Fruit fly (Drosophila melanogaster) whole organism, embryonic: ENCODE data around the gene g.

Experiments
- Antp ChIP-seq: fragments of 200-800 bp; sonication (Bioruptor generic); optimal IDR thresholded peaks from 3 replicates; lab custom pipeline; 2016; ENCODE audit warnings: missing biosample characterization, missing genetic modification characterization
- CG10321 ChIP-seq: fragments of 200-800 bp; sonication (Bioruptor generic); IDR thresholded peaks from 2 replicates; pipeline ENCODE4 v1.3.6; 2022; ENCODE audit warnings: missing biosample characterization, missing genetic modification characterization
- CG11504 ChIP-seq: fragments of 200-800 bp; sonication (Bioruptor generic); optimal IDR thresholded peaks from 3 replicates; lab custom pipeline; 2019; ENCODE audit warnings: missing biosample characterization, mild to moderate bottlenecking, missing genetic modification characterization, moderate library complexity
- CG12744 ChIP-seq: fragments of 200-800 bp; sonication (Bioruptor generic); optimal IDR thresholded peaks from 2 replicates; lab custom pipeline; 2016; ENCODE audit warnings: missing biosample characterization, missing genetic modification characterization
- CG14050 ChIP-seq: fragments of 200-800 bp; sonication (Bioruptor generic); IDR thresholded peaks from 3 replicates; pipeline ENCODE4 v1.3.6; 2022; ENCODE audit warnings: missing biosample characterization, missing genetic modification characterization
- CG16813 ChIP-seq: fragments of 200-800 bp; sonication (Bioruptor generic); IDR thresholded peaks from 3 replicates; pipeline ENCODE4 v1.3.6; 2022; ENCODE audit warnings: missing biosample characterization, missing genetic modification characterization; ENCODE audit not compliant: partially characterized antibody
- CG17612 ChIP-seq: fragments of 200-800 bp; sonication (Bioruptor generic); IDR thresholded peaks from 2 replicates; pipeline ENCODE4 v1.3.6; 2022; ENCODE audit warnings: missing biosample characterization, missing genetic modification characterization
- CG17829 ChIP-seq: fragments of 200-800 bp; optimal IDR thresholded peaks from 2 replicates; lab custom pipeline; 2019; ENCODE audit warnings: missing biosample characterization, mild to moderate bottlenecking, missing genetic modification characterization, moderate library complexity
- CG18764 ChIP-seq: fragments of 200-800 bp; sonication (Bioruptor generic); optimal IDR thresholded peaks from 3 replicates; lab custom pipeline; 2016; ENCODE audit warnings: missing biosample characterization, missing genetic modification characterization
- CG2116 ChIP-seq: fragments of 200-800 bp; sonication (Bioruptor generic); optimal IDR thresholded peaks from 3 replicates; lab custom pipeline; 2018; ENCODE audit warnings: missing biosample characterization, mild to moderate bottlenecking, missing genetic modification characterization
- CG2875 ChIP-seq: fragments of 200-800 bp; sonication (Bioruptor generic); optimal IDR thresholded peaks from 2 replicates; lab custom pipeline; 2017; ENCODE audit warnings: missing biosample characterization, mild to moderate bottlenecking, missing genetic modification characterization, missing genetic modification reagents
- CG33213 ChIP-seq: fragments of 200-800 bp; sonication (Bioruptor generic); optimal IDR thresholded peaks from 3 replicates; lab custom pipeline; 2016; ENCODE audit warnings: missing biosample characterization, missing genetic modification characterization
- CG3838 ChIP-seq: fragments of 200-800 bp; sonication (Bioruptor generic); optimal IDR thresholded peaks from 3 replicates; lab custom pipeline; 2016; ENCODE audit warnings: missing biosample characterization, missing genetic modification characterization
- CG42726 ChIP-seq: fragments of 200-800 bp; sonication (Bioruptor generic); IDR thresholded peaks from 2 replicates; pipeline ENCODE4 v1.3.6; 2022; ENCODE audit warnings: missing biosample characterization, missing genetic modification characterization; ENCODE audit not compliant: partially characterized antibody
- CG4360 ChIP-seq: fragments of 200-800 bp; sonication (Bioruptor generic); IDR thresholded peaks from 2 replicates; pipeline ENCODE4 v1.3.6; 2022; ENCODE audit warnings: missing biosample characterization, missing genetic modification characterization
- CG4617 ChIP-seq: fragments of 200-800 bp; sonication (Bioruptor generic); optimal IDR thresholded peaks from 3 replicates; lab custom pipeline; 2016; ENCODE audit warnings: missing biosample characterization, missing genetic modification characterization, borderline replicate concordance
- CG5245 ChIP-seq: fragments of 200-800 bp; sonication (Bioruptor generic); optimal IDR thresholded peaks from 3 replicates; lab custom pipeline; 2016; ENCODE audit warnings: missing biosample characterization, missing genetic modification characterization
- CG7372 ChIP-seq: fragments of 200-800 bp; sonication (Bioruptor generic); IDR thresholded peaks from 2 replicates; pipeline ENCODE4 v1.3.6; 2022; ENCODE audit warnings: missing biosample characterization, missing genetic modification characterization
- CG7839 ChIP-seq: fragments of 200-800 bp; sonication (Bioruptor generic); optimal IDR thresholded peaks from 3 replicates; lab custom pipeline; 2018; ENCODE audit warnings: missing biosample characterization, mild to moderate bottlenecking, missing genetic modification characterization, moderate library complexity
- CG8359 ChIP-seq: fragments of 200-800 bp; sonication (Bioruptor generic); optimal IDR thresholded peaks from 2 replicates; lab custom pipeline; 2017; ENCODE audit warnings: missing biosample characterization, mild to moderate bottlenecking, missing genetic modification characterization, borderline replicate concordance
- Dip3 ChIP-seq: fragments of 200-800 bp; sonication (Bioruptor generic); optimal IDR thresholded peaks from 3 replicates; lab custom pipeline; 2016; ENCODE audit warnings: missing biosample characterization, missing genetic modification characterization
- Ets65A ChIP-seq: fragments of 200-800 bp; sonication (Bioruptor generic); peaks from one replicate; lab custom pipeline; 2016; ENCODE audit warnings: missing biosample characterization, missing genetic modification characterization
- Ets97D ChIP-seq: fragments of 200-800 bp; sonication (Bioruptor generic); optimal IDR thresholded peaks from 3 replicates; lab custom pipeline; 2016; ENCODE audit warnings: missing biosample characterization, missing genetic modification characterization
- Hey ChIP-seq: fragments of 200-800 bp; sonication (Bioruptor generic); optimal IDR thresholded peaks from 3 replicates; lab custom pipeline; 2018; ENCODE audit warnings: missing biosample characterization, mild to moderate bottlenecking, missing genetic modification characterization
- Hr78 ChIP-seq, 2 experiments: fragments of 200-800 bp in 1 of 2; fragments of >200 bp in 1 of 2; sonication (Bioruptor generic) in 1 of 2; optimal IDR thresholded peaks; 2 replicates each; lab custom pipeline; 2017 to 2019; ENCODE audit warnings: missing biosample characterization in 2 of 2, missing genetic modification characterization in 2 of 2, mild to moderate bottlenecking in 1 of 2, moderate library complexity in 1 of 2
- MBD-R2 ChIP-seq: fragments of 200-800 bp; sonication (Bioruptor generic); IDR thresholded peaks from 2 replicates; pipeline ENCODE4 v1.3.6; 2022; ENCODE audit warnings: missing biosample characterization, missing genetic modification characterization
- Myb ChIP-seq: fragments of 200-800 bp; sonication (Bioruptor generic); optimal IDR thresholded peaks from 2 replicates; lab custom pipeline; 2016; ENCODE audit warnings: missing biosample characterization, missing genetic modification characterization
- Nf-YB ChIP-seq: fragments of 200-800 bp; sonication (Bioruptor generic); optimal IDR thresholded peaks from 3 replicates; lab custom pipeline; 2019; ENCODE audit warnings: missing biosample characterization, mild to moderate bottlenecking, missing genetic modification characterization, moderate library complexity
- Opbp ChIP-seq: fragments of 200-800 bp; sonication (Bioruptor generic); IDR thresholded peaks from 3 replicates; pipeline ENCODE4 v1.3.6; 2022; ENCODE audit warnings: missing biosample characterization, missing genetic modification characterization; ENCODE audit not compliant: partially characterized antibody
- Pdp1 ChIP-seq, 2 experiments: fragments of 200-800 bp; sonication (Bioruptor generic); optimal IDR thresholded peaks; 3 replicates each; lab custom pipeline; 2016; ENCODE audit warnings: missing biosample characterization in 2 of 2, missing genetic modification characterization in 2 of 2, mild to moderate bottlenecking in 1 of 2, moderate library complexity in 1 of 2
- Sin3A ChIP-seq: fragments of >200 bp; optimal IDR thresholded peaks from 2 replicates; lab custom pipeline; 2018
- Sry-β ChIP-seq: fragments of 200-800 bp; sonication (Bioruptor generic); optimal IDR thresholded peaks from 2 replicates; lab custom pipeline; 2018; ENCODE audit warnings: missing biosample characterization, mild to moderate bottlenecking, missing genetic modification characterization, moderate library complexity
- ac ChIP-seq: fragments of 200-800 bp; sonication (Bioruptor generic); optimal IDR thresholded peaks from 3 replicates; lab custom pipeline; 2017; ENCODE audit warnings: missing biosample characterization, mild to moderate bottlenecking, missing genetic modification characterization
- ara ChIP-seq: fragments of 200-800 bp; sonication (Bioruptor generic); IDR thresholded peaks from 2 replicates; pipeline ENCODE4 v1.3.6; 2022; ENCODE audit warnings: missing biosample characterization, missing genetic modification characterization
- dan ChIP-seq: fragments of 200-800 bp; sonication (Bioruptor generic); IDR thresholded peaks from 2 replicates; pipeline ENCODE4 v1.3.6; 2022; ENCODE audit warnings: missing biosample characterization, missing genetic modification characterization
- ems ChIP-seq: fragments of 200-800 bp; sonication (Bioruptor generic); optimal IDR thresholded peaks from 3 replicates; lab custom pipeline; 2016; ENCODE audit warnings: missing biosample characterization, missing genetic modification characterization
- en ChIP-seq: fragments of 200-800 bp; sonication (Bioruptor generic); optimal IDR thresholded peaks from 2 replicates; lab custom pipeline; 2016; ENCODE audit warnings: missing biosample characterization, missing genetic modification characterization
- fd96Cb ChIP-seq: fragments of 200-800 bp; sonication (Bioruptor generic); optimal IDR thresholded peaks from 2 replicates; lab custom pipeline; 2018; ENCODE audit warnings: missing biosample characterization, mild to moderate bottlenecking, missing genetic modification characterization, moderate library complexity
- fu2 ChIP-seq: fragments of 200-800 bp; sonication (Bioruptor generic); optimal IDR thresholded peaks from 2 replicates; lab custom pipeline; 2016; ENCODE audit warnings: missing biosample characterization, missing genetic modification characterization
- gcm2 ChIP-seq: fragments of 200-800 bp; sonication (Bioruptor generic); optimal IDR thresholded peaks from 2 replicates; lab custom pipeline; 2016; ENCODE audit warnings: missing biosample characterization, missing genetic modification characterization
- hth ChIP-seq: fragments of >200 bp; optimal IDR thresholded peaks from 2 replicates; lab custom pipeline; 2017; ENCODE audit warnings: inconsistent platforms
- jumu ChIP-seq: fragments of 200-800 bp; sonication (Bioruptor generic); optimal IDR thresholded peaks from 3 replicates; lab custom pipeline; 2016; ENCODE audit warnings: missing biosample characterization, missing genetic modification characterization
- nmo ChIP-seq: fragments of 200-800 bp; sonication (Bioruptor generic); optimal IDR thresholded peaks from 2 replicates; lab custom pipeline; 2018; ENCODE audit warnings: missing biosample characterization, mild to moderate bottlenecking, missing genetic modification characterization, moderate library complexity
- nom ChIP-seq: fragments of 200-800 bp; sonication (Bioruptor generic); optimal IDR thresholded peaks from 2 replicates; lab custom pipeline; 2017; ENCODE audit warnings: missing biosample characterization, missing genetic modification characterization, mild to moderate bottlenecking, moderate library complexity, missing genetic modification reagents
- oc ChIP-seq: fragments of 200-800 bp; sonication (Bioruptor generic); optimal IDR thresholded peaks from 2 replicates; lab custom pipeline; 2018; ENCODE audit warnings: missing biosample characterization, mild to moderate bottlenecking, missing genetic modification characterization, moderate library complexity
- odd ChIP-seq: fragments of 200-800 bp; sonication (Bioruptor generic); optimal IDR thresholded peaks from 2 replicates; lab custom pipeline; 2017; ENCODE audit warnings: missing biosample characterization, mild to moderate bottlenecking, missing genetic modification characterization
- p53 ChIP-seq: fragments of 200-800 bp; sonication (Bioruptor generic); optimal IDR thresholded peaks from 2 replicates; lab custom pipeline; 2016; ENCODE audit warnings: missing biosample characterization, missing genetic modification characterization
- rib ChIP-seq: fragments of 200-800 bp; sonication (Bioruptor generic); IDR thresholded peaks from 2 replicates; pipeline ENCODE4 v1.3.6; 2022; ENCODE audit warnings: missing biosample characterization, missing genetic modification characterization
- sisA ChIP-seq: fragments of 200-800 bp; sonication (Bioruptor generic); IDR thresholded peaks from 2 replicates; pipeline ENCODE4 v1.3.6; 2022; ENCODE audit warnings: missing biosample characterization, missing genetic modification characterization
- stc ChIP-seq: fragments of 200-800 bp; sonication (Bioruptor generic); IDR thresholded peaks from 2 replicates; pipeline ENCODE4 v1.3.6; 2022; ENCODE audit warnings: missing biosample characterization, missing genetic modification characterization
- toy ChIP-seq: fragments of 200-800 bp; sonication (Bioruptor generic); IDR thresholded peaks from 2 replicates; pipeline ENCODE4 v1.3.6; 2022; ENCODE audit warnings: missing biosample characterization, missing genetic modification characterization
- yki ChIP-seq: fragments of >200 bp; optimal IDR thresholded peaks from 3 replicates; lab custom pipeline; 2018
- zf30C ChIP-seq: fragments of 200-800 bp; sonication (Bioruptor generic); optimal IDR thresholded peaks from 3 replicates; lab custom pipeline; 2018; ENCODE audit warnings: missing biosample characterization, mild to moderate bottlenecking, missing genetic modification characterization

The g gene

DNA sequence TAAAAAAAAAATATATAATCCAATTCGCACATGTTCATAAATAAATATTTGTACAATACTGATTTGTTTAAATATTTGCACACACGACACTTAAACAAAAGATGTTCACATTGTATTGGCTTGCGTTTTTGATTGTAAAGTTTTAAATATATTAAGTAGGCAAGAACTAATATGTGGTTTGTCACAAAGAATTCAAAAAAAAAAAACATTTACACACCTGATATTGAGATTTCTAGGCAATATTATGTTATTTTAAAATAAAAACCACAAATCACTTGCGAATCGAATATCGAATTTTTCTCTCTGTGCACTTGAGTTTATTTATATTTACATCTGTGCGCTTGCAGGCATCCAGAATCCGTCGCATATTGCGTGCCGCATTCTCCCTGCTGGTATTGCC is 56.5 kb downstream of the g start (continued):
- TF ChIP-seq Ets65A (GFP tag; lab: Kevin White, UChicago) (no peak), Hey (tag; lab: Kevin White, UChicago) (no peak), sisA (GFP tag; lab: Robert Waterston, UW) (no peak), zf30C (GFP tag; lab: Kevin White, UChicago) (peak; percentile 65), fd96Cb (tag; lab: Kevin White, UChicago) (peak; percentile 15), Dip3 (GFP tag; lab: Kevin White, UChicago) (no peak), CG4360 (no peak), CG2875 (GFP tag; lab: Kevin White, UChicago) (no peak), ac (GFP tag; lab: Kevin White, UChicago) (no peak), Hr78 (GFP tag; optimal IDR thresholded peaks at IDR 0.05; lab: Kevin White, UChicago) (no peak), yki (lab: Kevin White, UChicago) (no peak), CG3838 (no peak), hth (no peak), rib (GFP tag; lab: Robert Waterston, UW) (no peak), Antp (GFP tag; lab: Kevin White, UChicago) (no peak), jumu (GFP tag; lab: Kevin White, UChicago) (no peak), CG10321 (GFP tag; lab: Robert Waterston, UW) (no peak), ara (no peak; the same call in 1 of the 2 replicates), gcm2 (no peak), Ets97D (GFP tag; lab: Kevin White, UChicago) (no peak), stc (GFP tag; lab: Robert Waterston, UW) (no peak), CG7372 (no peak), Sin3A (lab: Kevin White, UChicago) (no peak), CG12744 (no peak), odd (no peak), CG14050 (GFP tag; lab: Robert Waterston, UW) (no peak), CG2116 (GFP tag; lab: Kevin White, UChicago) (no peak), CG17612 (GFP tag; lab: Robert Waterston, UW) (no peak), p53 (GFP tag; lab: Kevin White, UChicago) (no peak), dan (GFP tag; lab: Robert Waterston, UW) (no peak), oc (no peak), MBD-R2 (no peak), CG16813 (GFP tag; lab: Robert Waterston, UW) (no peak), en (GFP tag; lab: Kevin White, UChicago) (no peak), toy (GFP tag; lab: Robert Waterston, UW) (no peak), Sry-β (GFP tag; lab: Kevin White, UChicago) (no peak), CG18764 (no peak), CG4617 (no peak), Opbp (GFP tag; lab: Robert Waterston, UW) (no peak), ems (no peak), nmo (peak; percentile 21), Pdp1 (GFP tag; optimal IDR thresholded peaks at IDR 0.05; lab: Kevin White, UChicago) (no peak), CG7839 (tag; lab: Kevin White, UChicago) (peak; percentile 9), Nf-YB (GFP tag; lab: Kevin White, UChicago) (no peak), CG17829 (peak; percentile 28), CG5245 (GFP tag; lab: Kevin White, UChicago) (no peak), nom (GFP tag; lab: Kevin White, UChicago) (no peak), fu2 (GFP tag; lab: Kevin White, UChicago) (no peak), CG11504 (tag; lab: Kevin White, UChicago) (peak; percentile 58), CG33213 (GFP tag; lab: Kevin White, UChicago) (no peak), Myb (GFP tag; lab: Kevin White, UChicago) (no peak), CG8359 (GFP tag; lab: Kevin White, UChicago) (no peak), CG42726 (no peak)
